Fruit fly (Drosophila melanogaster) whole organism, wandering third instar larva: ENCODE data around the gene CG13392.

ENCODE experiments used
- Abd-B ChIP-seq: fragments of >200 bp; optimal IDR thresholded peaks from 2 replicates; lab custom pipeline; 2017; ENCODE audit warnings: missing biosample characterization, missing genetic modification characterization
- CG32264 ChIP-seq: fragments of 200-800 bp; sonication (Bioruptor generic); optimal IDR thresholded peaks from 2 replicates; lab custom pipeline; 2016; ENCODE audit warnings: missing biosample characterization, missing genetic modification characterization
- CG9705 ChIP-seq: fragments of 200-800 bp; sonication (Bioruptor generic); optimal IDR thresholded peaks from 2 replicates; lab custom pipeline; 2018; ENCODE audit warnings: missing biosample characterization, mild to moderate bottlenecking, missing genetic modification characterization
- CrebA ChIP-seq: fragments of 200-800 bp; sonication (Bioruptor generic); optimal IDR thresholded peaks from 2 replicates; lab custom pipeline; 2016; ENCODE audit warnings: missing biosample characterization, mild to moderate bottlenecking, missing genetic modification characterization, borderline replicate concordance
- Dfd ChIP-seq: fragments of >200 bp; optimal IDR thresholded peaks from 2 replicates; lab custom pipeline; 2017; ENCODE audit warnings: missing biosample characterization, missing genetic modification characterization
- Dif ChIP-seq: fragments of 200-275, 200-300 bp; sonication (Bioruptor generic); optimal IDR thresholded peaks from 2 replicates; lab custom pipeline; 2018; ENCODE audit warnings: missing biosample characterization, missing genetic modification characterization; ENCODE audit not compliant: partially characterized antibody
- GATAd ChIP-seq: sonication (Bioruptor generic); optimal IDR thresholded peaks from 2 replicates; lab custom pipeline; 2016; ENCODE audit warnings: missing biosample characterization, missing genetic modification characterization
- HLH106 ChIP-seq: fragments of 200-800 bp; optimal IDR thresholded peaks from 3 replicates; lab custom pipeline; 2019; ENCODE audit warnings: missing biosample characterization, mild to moderate bottlenecking, missing genetic modification characterization, moderate library complexity
- Hnf4 ChIP-seq: fragments of 200-800 bp; sonication (Bioruptor generic); optimal IDR thresholded peaks from 2 replicates; lab custom pipeline; 2016; ENCODE audit warnings: missing biosample characterization, mild to moderate bottlenecking, missing genetic modification characterization
- Hr78 ChIP-seq: fragments of >200 bp; optimal IDR thresholded peaks from 2 replicates; lab custom pipeline; 2017; ENCODE audit warnings: missing biosample characterization, missing genetic modification characterization
- Hr83 ChIP-seq: fragments of 200-300 bp; sonication (Bioruptor generic); optimal IDR thresholded peaks from 2 replicates; lab custom pipeline; 2016; ENCODE audit warnings: missing biosample characterization, mild to moderate bottlenecking, missing genetic modification characterization, moderate library complexity; ENCODE audit not compliant: poor library complexity, severe bottlenecking
- Jra ChIP-seq: sonication (Bioruptor generic); optimal IDR thresholded peaks from 2 replicates; lab custom pipeline; 2016; ENCODE audit warnings: missing biosample characterization, missing genetic modification characterization
- Mio ChIP-seq: sonication (Bioruptor generic); optimal IDR thresholded peaks from 2 replicates; lab custom pipeline; 2016; ENCODE audit warnings: missing biosample characterization, missing genetic modification characterization
- Myc ChIP-seq: fragments of >200 bp; optimal IDR thresholded peaks from 2 replicates; lab custom pipeline; 2017
- N ChIP-seq: fragments of >200 bp; optimal IDR thresholded peaks from 2 replicates; lab custom pipeline; 2018; ENCODE audit warnings: missing biosample characterization, missing external identifiers, missing genetic modification characterization
- OdsH ChIP-seq: fragments of 200-800 bp; sonication (Bioruptor generic); optimal IDR thresholded peaks from 2 replicates; lab custom pipeline; 2016; ENCODE audit warnings: missing biosample characterization, mild to moderate bottlenecking, missing genetic modification characterization
- Rel ChIP-seq, 2 experiments: fragments of 200-800 bp; sonication (Bioruptor generic) in 1 of 2; optimal IDR thresholded peaks; 2 replicates in 1 of 2; 3 replicates in 1 of 2; lab custom pipeline; 2016 to 2019; ENCODE audit warnings: mild to moderate bottlenecking in 2 of 2, missing biosample characterization in 2 of 2, missing genetic modification characterization in 2 of 2, moderate library complexity in 1 of 2
- Sp1 ChIP-seq: fragments of 200-800 bp; sonication (Bioruptor generic); optimal IDR thresholded peaks from 3 replicates; lab custom pipeline; 2019; ENCODE audit warnings: missing biosample characterization, mild to moderate bottlenecking, missing genetic modification characterization, moderate library complexity
- Vsx2 ChIP-seq: fragments of 200-300, 225-300 bp; sonication (Bioruptor generic); optimal IDR thresholded peaks from 2 replicates; lab custom pipeline; 2018; ENCODE audit warnings: missing biosample characterization, missing genetic modification characterization; ENCODE audit not compliant: partially characterized antibody
- br ChIP-seq: fragments of 200-800 bp; sonication (Bioruptor generic); optimal IDR thresholded peaks from 2 replicates; lab custom pipeline; 2016; ENCODE audit warnings: missing biosample characterization, missing genetic modification characterization
- brk ChIP-seq: fragments of 200-800 bp; sonication (Bioruptor generic); optimal IDR thresholded peaks from 2 replicates; lab custom pipeline; 2016; ENCODE audit warnings: missing biosample characterization, mild to moderate bottlenecking, missing genetic modification characterization
- dl ChIP-seq, 2 experiments: fragments of 175-275, 200-275 bp in 1 of 2; fragments of 200-275 bp in 1 of 2; sonication (Bioruptor generic); optimal IDR thresholded peaks; lab custom pipeline; 2018; ENCODE audit warnings: mild to moderate bottlenecking in 2 of 2, missing biosample characterization in 2 of 2, missing genetic modification characterization in 2 of 2, moderate library complexity in 2 of 2; ENCODE audit not compliant: partially characterized antibody in 2 of 2, insufficient read depth in 1 of 2
- dmrt93B ChIP-seq: fragments of 200-800 bp; sonication (Bioruptor generic); optimal IDR thresholded peaks from 2 replicates; lab custom pipeline; 2018; ENCODE audit warnings: missing biosample characterization, mild to moderate bottlenecking, missing genetic modification characterization
- dsf ChIP-seq: sonication (Bioruptor generic); optimal IDR thresholded peaks from 2 replicates; lab custom pipeline; 2016; ENCODE audit warnings: missing biosample characterization, missing genetic modification characterization, borderline replicate concordance
- ey ChIP-seq: fragments of 200-800 bp; sonication (Bioruptor generic); optimal IDR thresholded peaks from 2 replicates; lab custom pipeline; 2016; ENCODE audit warnings: missing biosample characterization, missing genetic modification characterization
- foxo ChIP-seq, 2 experiments: fragments of 200-800 bp; sonication (Bioruptor generic); optimal IDR thresholded peaks; 2 replicates in 1 of 2; 3 replicates in 1 of 2; lab custom pipeline; 2016 to 2017; ENCODE audit warnings: missing biosample characterization in 2 of 2, missing genetic modification characterization in 2 of 2
- fru ChIP-seq: fragments of 200-800 bp; sonication (Bioruptor generic); optimal IDR thresholded peaks from 3 replicates; lab custom pipeline; 2016; ENCODE audit warnings: missing biosample characterization, mild to moderate bottlenecking, missing genetic modification characterization
- h ChIP-seq: fragments of 200-800 bp; sonication (Bioruptor generic); optimal IDR thresholded peaks from 3 replicates; lab custom pipeline; 2016; ENCODE audit warnings: missing biosample characterization, mild to moderate bottlenecking, missing genetic modification characterization
- jim ChIP-seq: fragments of 175-275, 200-325 bp; sonication (Bioruptor generic); optimal IDR thresholded peaks from 2 replicates; lab custom pipeline; 2016; ENCODE audit warnings: missing biosample characterization, mild to moderate bottlenecking, missing genetic modification characterization
- lola ChIP-seq: fragments of >200 bp; optimal IDR thresholded peaks from 2 replicates; lab custom pipeline; 2017; ENCODE audit warnings: missing biosample characterization, missing genetic modification characterization
- pan ChIP-seq: fragments of >200 bp; optimal IDR thresholded peaks from 2 replicates; lab custom pipeline; 2017
- psq ChIP-seq: fragments of 200-800 bp; sonication (Bioruptor generic); optimal IDR thresholded peaks from 3 replicates; lab custom pipeline; 2017; ENCODE audit warnings: missing biosample characterization, mild to moderate bottlenecking, missing genetic modification characterization, moderate library complexity
- rgr ChIP-seq: fragments of 200-800 bp; sonication (Bioruptor generic); optimal IDR thresholded peaks from 3 replicates; lab custom pipeline; 2016; ENCODE audit warnings: missing biosample characterization, mild to moderate bottlenecking, missing genetic modification characterization
- sage ChIP-seq: fragments of 200-800 bp; sonication (Bioruptor generic); optimal IDR thresholded peaks from 2 replicates; lab custom pipeline; 2016; ENCODE audit warnings: missing biosample characterization, mild to moderate bottlenecking, missing genetic modification characterization
- sv ChIP-seq: fragments of 200-800 bp; sonication (Bioruptor generic); optimal IDR thresholded peaks from 3 replicates; lab custom pipeline; 2016; ENCODE audit warnings: missing biosample characterization, missing genetic modification characterization
- tai ChIP-seq: sonication (Bioruptor generic); optimal IDR thresholded peaks from 2 replicates; lab custom pipeline; 2016; ENCODE audit warnings: missing biosample characterization, missing genetic modification characterization
- woc ChIP-seq: sonication (Bioruptor generic); optimal IDR thresholded peaks from 2 replicates; lab custom pipeline; 2016; ENCODE audit warnings: missing biosample characterization, mild to moderate bottlenecking, missing genetic modification characterization

CG13392 gene

DNA sequence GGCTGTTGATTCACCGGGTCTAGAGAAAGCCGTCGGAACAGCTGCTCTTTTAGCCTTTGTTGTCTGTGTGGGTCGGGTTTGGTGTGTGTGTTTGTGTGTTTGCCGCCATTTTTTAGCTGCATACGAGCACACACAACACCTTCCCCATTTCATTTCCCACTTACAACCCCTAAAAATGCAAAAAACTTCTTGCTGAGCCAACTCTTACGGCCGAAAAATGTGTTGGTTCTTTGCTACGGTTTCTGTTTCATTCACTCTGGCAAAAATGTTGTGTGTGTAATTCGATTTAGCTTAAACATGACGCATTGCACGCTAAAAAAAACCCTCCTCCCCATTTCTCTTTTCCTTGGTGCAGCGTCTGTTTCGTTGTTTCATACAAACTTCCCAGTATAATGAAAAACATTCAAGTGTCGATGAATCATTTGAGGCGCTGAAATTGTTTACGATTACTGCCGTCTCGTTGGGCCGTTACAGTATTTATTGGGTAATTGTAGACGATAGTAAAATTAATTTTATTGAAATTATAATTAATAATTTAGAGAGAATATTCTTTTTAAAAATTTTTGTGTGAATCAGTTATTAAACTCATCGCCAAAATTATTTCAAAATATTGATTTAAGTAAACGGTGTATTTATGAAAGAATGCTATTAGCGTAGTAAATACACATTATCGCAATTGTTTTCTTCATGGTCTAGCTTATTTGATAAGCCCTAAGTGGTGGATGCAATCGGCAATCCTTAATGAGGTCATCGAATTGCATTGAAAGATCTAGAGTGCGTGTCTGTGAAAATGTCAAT is 43.6 kb upstream of the CG13392 start:
- TF ChIP-seq brk (no peak), psq (GFP tag; lab: Kevin White, UChicago) (no peak), br (no peak), Hnf4 (peak; percentile 10), Jra (GFP tag; lab: Kevin White, UChicago) (peak; percentile 45), sage (GFP tag; lab: Kevin White, UChicago) (peak; percentile 17), Dfd (no peak)

DNA sequence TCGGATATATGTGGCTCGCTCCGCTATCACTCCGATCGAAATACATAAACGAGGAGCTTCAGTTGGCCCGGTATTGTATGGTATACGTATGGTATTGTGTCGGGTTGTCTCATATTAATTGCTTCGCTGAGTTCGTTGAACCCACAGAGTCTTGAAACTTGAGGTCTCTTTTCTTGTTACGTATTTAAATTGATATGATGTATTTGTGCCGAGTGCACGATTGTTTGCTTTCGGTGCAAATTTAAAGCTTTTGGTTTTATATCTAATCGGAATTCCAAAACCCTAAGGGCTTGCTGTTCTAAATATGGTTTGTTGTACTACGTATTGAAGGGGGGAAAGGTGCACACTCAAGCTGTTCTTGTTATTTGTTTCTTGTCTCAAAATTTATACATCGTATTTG is 42.6 kb upstream of the CG13392 start:
- TF ChIP-seq tai (GFP tag; lab: Kevin White, UChicago), result peak; percentile 36
- TF ChIP-seq woc (GFP tag; lab: Kevin White, UChicago), result no peak

DNA sequence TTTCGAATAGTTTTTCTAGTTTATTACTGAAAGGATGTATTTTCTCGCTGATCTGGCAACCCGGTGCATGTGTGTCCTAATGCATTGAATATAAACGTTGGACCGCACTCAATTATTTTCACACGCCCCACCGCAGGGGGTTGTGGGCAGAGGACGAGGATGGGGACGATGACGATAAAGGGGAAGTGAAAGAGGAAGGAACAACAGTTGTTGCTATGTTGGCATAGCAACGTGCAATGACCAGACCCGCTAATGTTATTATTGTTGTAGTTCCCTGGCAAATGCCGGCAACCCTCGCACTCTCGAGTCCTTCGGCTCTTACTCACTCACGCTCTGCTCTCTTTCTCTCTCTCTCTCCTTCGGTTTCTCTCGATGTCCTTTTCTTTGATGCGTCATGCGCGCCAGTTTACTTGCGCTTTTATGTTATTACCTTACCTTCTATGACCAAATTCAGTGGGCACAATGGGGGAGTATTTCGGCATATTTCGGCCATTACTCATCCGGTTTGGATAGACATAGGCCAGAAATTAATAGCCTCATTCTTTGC is 42.1 kb upstream of the CG13392 start:
- peak in 1 of 2 experiments; percentile 13 for TF ChIP-seq dl (GFP tag; optimal IDR thresholded peaks at IDR 0.05; lab: Kevin White, UChicago; ENCODE audit: insufficient read depth in 1 of 2, partially characterized antibody in 2 of 2)
- TF ChIP-seq Dif, result peak; percentile 22
- no peak for TF ChIP-seq sage (GFP tag; lab: Kevin White, UChicago)
- TF ChIP-seq Rel (GFP tag; optimal IDR thresholded peaks at IDR 0.05; lab: Kevin White, UChicago), result no peak
- TF ChIP-seq Rel (tag; optimal IDR thresholded peaks at IDR 0.05; lab: Kevin White, UChicago), result no peak

DNA sequence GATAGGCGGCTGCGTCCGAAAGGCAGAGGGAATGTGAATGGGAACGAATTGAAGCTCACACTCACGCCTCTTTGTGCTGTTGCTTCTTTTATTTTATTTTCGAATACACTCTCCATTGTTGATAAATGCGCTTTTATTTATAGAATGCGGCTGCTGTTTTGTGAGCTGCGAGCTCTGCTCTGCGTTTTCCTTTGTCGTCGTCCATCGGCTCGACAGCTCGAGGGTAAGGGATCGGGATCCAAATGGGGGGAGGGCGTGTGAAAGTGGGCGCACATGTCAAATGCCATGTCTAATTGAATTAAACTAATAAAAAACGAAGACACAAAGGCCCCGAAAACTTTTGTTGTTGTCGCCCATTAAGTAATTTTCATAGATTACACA is 41.5 kb upstream of the CG13392 start:
- peak; percentile 38 for TF ChIP-seq brk
- no peak for TF ChIP-seq Dif
- TF ChIP-seq pan (lab: Kevin White, UChicago), result no peak
- no peak for TF ChIP-seq Rel (GFP tag; optimal IDR thresholded peaks at IDR 0.05; lab: Kevin White, UChicago)
- peak; percentile 8 for TF ChIP-seq Rel (tag; optimal IDR thresholded peaks at IDR 0.05; lab: Kevin White, UChicago)
- TF ChIP-seq rgr (GFP tag; lab: Kevin White, UChicago), result no peak
- TF ChIP-seq h, result peak; percentile 6

DNA sequence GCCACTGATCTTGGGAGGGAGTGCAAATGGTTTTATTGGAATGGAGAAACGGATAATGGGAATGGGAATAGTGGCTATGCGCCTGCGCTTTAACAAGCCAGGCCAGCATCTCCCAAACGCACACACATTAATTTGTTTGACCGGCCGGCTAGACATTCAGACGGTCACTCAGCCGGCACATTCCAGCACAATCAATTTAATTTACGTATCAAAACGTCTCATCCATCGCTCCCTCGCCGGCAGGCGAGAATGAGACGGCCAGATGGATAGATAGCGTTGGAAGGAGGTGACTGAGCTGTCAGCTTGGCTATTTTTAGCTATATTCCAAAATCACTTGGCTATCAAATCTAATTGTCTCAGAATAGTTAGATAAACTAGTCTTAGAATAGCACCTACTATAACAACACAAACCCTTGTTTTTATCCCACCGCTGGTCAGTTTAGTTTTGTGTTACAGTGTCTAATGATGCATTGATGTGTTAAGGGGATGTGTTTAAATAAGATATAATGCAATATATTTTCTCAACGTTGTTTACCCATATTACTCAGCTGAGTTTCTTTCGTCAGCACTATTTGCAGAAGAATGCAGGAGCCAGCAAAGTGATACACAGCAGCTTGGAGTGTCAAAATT is 41.0 kb upstream of the CG13392 start:
- TF ChIP-seq Abd-B (GFP tag; lab: Kevin White, UChicago) (no peak), h (peak; percentile 68), HLH106 (no peak), CG32264 (GFP tag; lab: Kevin White, UChicago) (no peak), OdsH (GFP tag; lab: Kevin White, UChicago) (peak; percentile 43), Dif (no peak), brk (no peak), Hr78 (GFP tag; lab: Kevin White, UChicago) (no peak), dmrt93B (no peak), sv (GFP tag; lab: Kevin White, UChicago) (no peak), sage (GFP tag; lab: Kevin White, UChicago) (peak; percentile 9), CG9705 (GFP tag; lab: Kevin White, UChicago) (no peak), Hr83 (GFP tag; lab: Kevin White, UChicago) (peak; percentile 31), ey (GFP tag; lab: Kevin White, UChicago) (no peak), fru (GFP tag; lab: Kevin White, UChicago) (peak; percentile 49), psq (GFP tag; lab: Kevin White, UChicago) (peak; percentile 32), br (peak; percentile 26), jim (GFP tag; lab: Kevin White, UChicago) (no peak), Hnf4 (peak; percentile 59), Jra (GFP tag; lab: Kevin White, UChicago) (no peak), N (GFP tag; lab: Kevin White, UChicago) (no peak), Dfd (no peak), Sp1 (no peak), Mio (GFP tag; lab: Kevin White, UChicago) (no peak), Rel (GFP tag; optimal IDR thresholded peaks at IDR 0.05; lab: Kevin White, UChicago) (no peak), Rel (tag; optimal IDR thresholded peaks at IDR 0.05; lab: Kevin White, UChicago) (no peak), lola (GFP tag; lab: Kevin White, UChicago) (no peak), tai (GFP tag; lab: Kevin White, UChicago) (peak; percentile 33), foxo (GFP tag; optimal IDR thresholded peaks at IDR 0.05; lab: Kevin White, UChicago) (no peak), pan (lab: Kevin White, UChicago) (no peak), CrebA (GFP tag; lab: Kevin White, UChicago) (no peak), rgr (GFP tag; lab: Kevin White, UChicago) (peak; percentile 23), dsf (no peak), woc (GFP tag; lab: Kevin White, UChicago) (no peak), GATAd (no peak), Vsx2 (GFP tag; lab: Kevin White, UChicago) (no peak), Myc (peak; percentile 59)
